Fruit fly (Drosophila melanogaster) whole organism, embryonic: ENCODE data around the gene Rab14.

Source experiments
- Ada2b ChIP-seq: fragments of 200-800 bp; sonication (Bioruptor generic); IDR thresholded peaks from 2 replicates; pipeline ENCODE4 v1.3.6; 2022; ENCODE audit warnings: missing biosample characterization, missing genetic modification characterization
- Bdp1 ChIP-seq: fragments of 200-800 bp; sonication (Bioruptor generic); optimal IDR thresholded peaks from 3 replicates; lab custom pipeline; 2016; ENCODE audit warnings: missing biosample characterization, missing genetic modification characterization
- CG10147 ChIP-seq: fragments of 200-800 bp; sonication (Bioruptor generic); optimal IDR thresholded peaks from 2 replicates; lab custom pipeline; 2019; ENCODE audit warnings: missing biosample characterization, mild to moderate bottlenecking, missing genetic modification characterization, moderate library complexity
- CG11504 ChIP-seq: fragments of 200-800 bp; sonication (Bioruptor generic); optimal IDR thresholded peaks from 3 replicates; lab custom pipeline; 2019; ENCODE audit warnings: missing biosample characterization, mild to moderate bottlenecking, missing genetic modification characterization, moderate library complexity
- CG1233 ChIP-seq: fragments of 200-800 bp; sonication (Bioruptor generic); optimal IDR thresholded peaks from 4 replicates; lab custom pipeline; 2018; ENCODE audit warnings: missing biosample characterization, mild to moderate bottlenecking, missing genetic modification characterization
- CG13123 ChIP-seq: fragments of 200-800 bp; sonication (Bioruptor generic); optimal IDR thresholded peaks from 2 replicates; lab custom pipeline; 2016; ENCODE audit warnings: missing biosample characterization, missing genetic modification characterization
- CG15011 ChIP-seq: fragments of 200-800 bp; sonication (Bioruptor generic); optimal IDR thresholded peaks from 3 replicates; lab custom pipeline; 2018; ENCODE audit warnings: missing biosample characterization, mild to moderate bottlenecking, missing genetic modification characterization
- CG1602 ChIP-seq: fragments of 200-800 bp; sonication (Bioruptor generic); optimal IDR thresholded peaks from 3 replicates; lab custom pipeline; 2016; ENCODE audit warnings: missing biosample characterization, missing genetic modification characterization
- CG18476 ChIP-seq: fragments of 200-800 bp; sonication (Bioruptor generic); optimal IDR thresholded peaks from 2 replicates; lab custom pipeline; 2016; ENCODE audit warnings: missing biosample characterization, mild to moderate bottlenecking, missing genetic modification characterization
- CG2889 ChIP-seq: fragments of 200-800 bp; sonication (Bioruptor generic); IDR thresholded peaks from 3 replicates; pipeline ENCODE4 v1.3.6; 2022; ENCODE audit warnings: missing biosample characterization, missing genetic modification characterization
- CG30431 ChIP-seq: fragments of 200-800 bp; sonication (Bioruptor generic); optimal IDR thresholded peaks from 2 replicates; lab custom pipeline; 2017; ENCODE audit warnings: missing biosample characterization, missing genetic modification characterization
- CG3281 ChIP-seq: fragments of 200-800 bp; sonication (Bioruptor generic); optimal IDR thresholded peaks from 3 replicates; lab custom pipeline; 2017; ENCODE audit warnings: missing biosample characterization, mild to moderate bottlenecking, missing genetic modification characterization
- CG4282 ChIP-seq: fragments of 200-800 bp; sonication (Bioruptor generic); optimal IDR thresholded peaks from 2 replicates; lab custom pipeline; 2016; ENCODE audit warnings: missing biosample characterization, missing genetic modification characterization
- CG4424 ChIP-seq: fragments of 200-800 bp; sonication (Bioruptor generic); optimal IDR thresholded peaks from 3 replicates; lab custom pipeline; 2016; ENCODE audit warnings: missing biosample characterization, missing genetic modification characterization
- CG4730 ChIP-seq: fragments of 200-800 bp; sonication (Bioruptor generic); IDR thresholded peaks from 2 replicates; pipeline ENCODE4 v1.3.6; 2022; ENCODE audit warnings: missing biosample characterization, missing genetic modification characterization
- CG6683 ChIP-seq: fragments of 200-800 bp; sonication (Bioruptor generic); optimal IDR thresholded peaks from 2 replicates; lab custom pipeline; 2017; ENCODE audit warnings: missing biosample characterization, mild to moderate bottlenecking, missing genetic modification characterization, missing genetic modification reagents
- CG6813 ChIP-seq: fragments of 200-800 bp; sonication (Bioruptor generic); optimal IDR thresholded peaks from 2 replicates; lab custom pipeline; 2017; ENCODE audit warnings: missing biosample characterization, missing genetic modification characterization, mild to moderate bottlenecking, moderate library complexity, missing genetic modification reagents
- CG8765 ChIP-seq: fragments of 200-800 bp; sonication (Bioruptor generic); IDR thresholded peaks from 2 replicates; pipeline ENCODE4 v1.3.6; 2022; ENCODE audit warnings: missing biosample characterization, missing genetic modification characterization
- CG9727 ChIP-seq: fragments of 200-800 bp; sonication (Bioruptor generic); optimal IDR thresholded peaks from 3 replicates; lab custom pipeline; 2017; ENCODE audit warnings: missing biosample characterization, mild to moderate bottlenecking, missing genetic modification characterization
- CG9797 ChIP-seq: fragments of 200-800 bp; sonication (Bioruptor generic); optimal IDR thresholded peaks from 3 replicates; lab custom pipeline; 2018; ENCODE audit warnings: missing biosample characterization, mild to moderate bottlenecking, missing genetic modification characterization
- Doc3 ChIP-seq: fragments of 200-800 bp; sonication (Bioruptor generic); IDR thresholded peaks from 3 replicates; pipeline ENCODE4 v1.3.6; 2022; ENCODE audit warnings: missing biosample characterization, missing genetic modification characterization; ENCODE audit not compliant: partially characterized antibody
- Eip74EF ChIP-seq, 2 experiments: fragments of 200-800 bp in 1 of 2; fragments of >200 bp in 1 of 2; sonication (Bioruptor generic) in 1 of 2; optimal IDR thresholded peaks; 2 replicates each; lab custom pipeline; 2017 to 2019; ENCODE audit warnings: missing biosample characterization in 2 of 2, missing genetic modification characterization in 2 of 2, mild to moderate bottlenecking in 1 of 2, moderate library complexity in 1 of 2
- Elba2 ChIP-seq: fragments of 200-800 bp; sonication (Bioruptor generic); optimal IDR thresholded peaks from 3 replicates; lab custom pipeline; 2016; ENCODE audit warnings: missing biosample characterization, missing genetic modification characterization
- HLH3B ChIP-seq: fragments of 200-800 bp; sonication (Bioruptor generic); IDR thresholded peaks from 2 replicates; pipeline ENCODE4 v1.3.6; 2022; ENCODE audit warnings: missing biosample characterization, missing genetic modification characterization
- Oaz ChIP-seq: fragments of 200-800 bp; sonication (Bioruptor generic); IDR thresholded peaks from 2 replicates; pipeline ENCODE4 v1.3.6; 2022; ENCODE audit warnings: missing biosample characterization, missing genetic modification characterization
- Ptx1 ChIP-seq: fragments of 200-800 bp; sonication (Bioruptor generic); IDR thresholded peaks from 2 replicates; pipeline ENCODE4 v1.3.6; 2022; ENCODE audit warnings: missing biosample characterization, missing genetic modification characterization
- Sin3A ChIP-seq: fragments of >200 bp; optimal IDR thresholded peaks from 2 replicates; lab custom pipeline; 2018
- Six4 ChIP-seq: fragments of 200-800 bp; sonication (Bioruptor generic); optimal IDR thresholded peaks from 2 replicates; lab custom pipeline; 2016; ENCODE audit warnings: missing biosample characterization, missing genetic modification characterization
- Taf1 ChIP-seq: fragments of 200-800 bp; sonication (Bioruptor generic); IDR thresholded peaks from 2 replicates; pipeline ENCODE4 v1.3.6; 2022; ENCODE audit warnings: missing biosample characterization, missing genetic modification characterization
- Vsx1 ChIP-seq: fragments of 200-800 bp; sonication (Bioruptor generic); optimal IDR thresholded peaks from 2 replicates; lab custom pipeline; 2017; ENCODE audit warnings: missing biosample characterization, mild to moderate bottlenecking, missing genetic modification characterization, missing genetic modification reagents
- bcd ChIP-seq: fragments of 200-800 bp; sonication (Bioruptor generic); optimal IDR thresholded peaks from 2 replicates; lab custom pipeline; 2017; ENCODE audit warnings: missing biosample characterization, mild to moderate bottlenecking, missing genetic modification characterization
- bowl ChIP-seq: fragments of 200-800 bp; sonication (Bioruptor generic); IDR thresholded peaks from 2 replicates; pipeline ENCODE4 v1.3.6; 2022; ENCODE audit warnings: missing biosample characterization, missing genetic modification characterization
- caup ChIP-seq: fragments of 200-800 bp; sonication (Bioruptor generic); optimal IDR thresholded peaks from 3 replicates; lab custom pipeline; 2017; ENCODE audit warnings: missing biosample characterization, mild to moderate bottlenecking, missing genetic modification characterization, moderate library complexity; ENCODE audit not compliant: severe bottlenecking
- chinmo ChIP-seq: fragments of 200-800 bp; sonication (Bioruptor generic); IDR thresholded peaks from 4 replicates; pipeline ENCODE4 v1.3.6; 2022; ENCODE audit warnings: missing biosample characterization, missing genetic modification characterization; ENCODE audit not compliant: partially characterized antibody
- croc ChIP-seq: fragments of 200-800 bp; sonication (Bioruptor generic); conservative IDR thresholded peaks from 3 replicates; pipeline ENCODE4 v1.3.6; 2022; ENCODE audit warnings: missing biosample characterization, missing genetic modification characterization
- cwo ChIP-seq: fragments of 200-800 bp; sonication (Bioruptor generic); optimal IDR thresholded peaks from 3 replicates; lab custom pipeline; 2017; ENCODE audit warnings: missing biosample characterization, missing genetic modification characterization, mild to moderate bottlenecking, moderate library complexity, missing genetic modification reagents
- dimm ChIP-seq: fragments of 200-800 bp; sonication (Bioruptor generic); IDR thresholded peaks from 2 replicates; pipeline ENCODE4 v1.3.6; 2022; ENCODE audit warnings: missing biosample characterization, missing genetic modification characterization
- dmrt11E ChIP-seq: fragments of 200-800 bp; sonication (Bioruptor generic); optimal IDR thresholded peaks from 3 replicates; lab custom pipeline; 2018; ENCODE audit warnings: missing biosample characterization, mild to moderate bottlenecking, missing genetic modification characterization, moderate library complexity
- grau ChIP-seq: fragments of 200-800 bp; optimal IDR thresholded peaks from 3 replicates; lab custom pipeline; 2019; ENCODE audit warnings: missing biosample characterization, mild to moderate bottlenecking, missing genetic modification characterization, moderate library complexity
- hkb ChIP-seq, 2 experiments: fragments of 200-800 bp in 1 of 2; fragments of >200 bp in 1 of 2; sonication (Bioruptor generic) in 1 of 2; IDR thresholded peaks in 1 of 2; optimal IDR thresholded peaks in 1 of 2; 2 replicates each; pipeline versions ENCODE4 v1.3.6 to Lab custom; 2017 to 2022; ENCODE audit warnings: missing biosample characterization in 1 of 2, missing genetic modification characterization in 1 of 2
- ind ChIP-seq: fragments of 200-800 bp; sonication (Bioruptor generic); optimal IDR thresholded peaks from 3 replicates; lab custom pipeline; 2016; ENCODE audit warnings: missing biosample characterization, missing genetic modification characterization
- jigr1 ChIP-seq: fragments of 200-800 bp; sonication (Bioruptor generic); IDR thresholded peaks from 3 replicates; pipeline ENCODE4 v1.3.6; 2022; ENCODE audit warnings: missing biosample characterization, missing genetic modification characterization
- knrl ChIP-seq: fragments of 200-800 bp; sonication (Bioruptor generic); IDR thresholded peaks from 3 replicates; pipeline ENCODE4 v1.3.6; 2022; ENCODE audit warnings: missing biosample characterization, missing genetic modification characterization; ENCODE audit not compliant: partially characterized antibody
- mirr ChIP-seq: fragments of 200-800 bp; sonication (Bioruptor generic); optimal IDR thresholded peaks from 3 replicates; lab custom pipeline; 2018; ENCODE audit warnings: missing biosample characterization, mild to moderate bottlenecking, missing genetic modification characterization
- nerfin-1 ChIP-seq: fragments of 200-800 bp; sonication (Bioruptor generic); optimal IDR thresholded peaks from 3 replicates; lab custom pipeline; 2019; ENCODE audit warnings: missing biosample characterization, mild to moderate bottlenecking, missing genetic modification characterization, moderate library complexity
- phol ChIP-seq: fragments of 200-800 bp; sonication (Bioruptor generic); optimal IDR thresholded peaks from 3 replicates; lab custom pipeline; 2018; ENCODE audit warnings: missing biosample characterization, mild to moderate bottlenecking, missing genetic modification characterization, moderate library complexity
- pita ChIP-seq: fragments of 200-800 bp; sonication (Bioruptor generic); optimal IDR thresholded peaks from 2 replicates; lab custom pipeline; 2017; ENCODE audit warnings: missing biosample characterization, mild to moderate bottlenecking, missing genetic modification characterization
- scrt ChIP-seq: fragments of 200-800 bp; sonication (Bioruptor generic); optimal IDR thresholded peaks from 2 replicates; lab custom pipeline; 2018; ENCODE audit warnings: missing biosample characterization, mild to moderate bottlenecking, missing genetic modification characterization, moderate library complexity
- sisA ChIP-seq: fragments of 200-800 bp; sonication (Bioruptor generic); IDR thresholded peaks from 2 replicates; pipeline ENCODE4 v1.3.6; 2022; ENCODE audit warnings: missing biosample characterization, missing genetic modification characterization
- tgo ChIP-seq: fragments of 200-800 bp; sonication (Bioruptor generic); IDR thresholded peaks from 3 replicates; pipeline ENCODE4 v1.3.6; 2022; ENCODE audit warnings: missing biosample characterization, missing genetic modification characterization

The Rab14 gene

dm6 chr2L:14367274-14367669, 12.3 kb downstream of the Rab14 start (continued):
- TF ChIP-seq Doc3 (GFP tag; lab: Robert Waterston, UW) (no peak), CG9727 (GFP tag; lab: Kevin White, UChicago) (peak; percentile 80), CG8765 (GFP tag; lab: Robert Waterston, UW) (no peak), dimm (GFP tag; lab: Robert Waterston, UW) (no peak), cwo (GFP tag; lab: Kevin White, UChicago) (peak; percentile 48), CG10147 (GFP tag; lab: Kevin White, UChicago) (peak; percentile 24), Six4 (GFP tag; lab: Kevin White, UChicago) (peak; percentile 22), Ada2b (GFP tag; lab: Robert Waterston, UW) (peak; percentile 50), scrt (GFP tag; lab: Kevin White, UChicago) (peak; percentile 23), CG11504 (peak; percentile 50), Taf1 (GFP tag; lab: Robert Waterston, UW) (no peak), tgo (0 out of 3 replicates have a peak, but pooled peaks have one; percentile 23), CG1233 (GFP tag; lab: Kevin White, UChicago) (peak; percentile 23), sisA (0 out of 2 replicates have a peak, but pooled peaks have one; percentile 19), phol (peak; percentile 77), knrl (GFP tag; lab: Robert Waterston, UW) (no peak), CG30431 (peak; percentile 33), HLH3B (GFP tag; lab: Robert Waterston, UW) (peak; percentile 30; the same call in 1 of the 2 replicates), Elba2 (GFP tag; lab: Kevin White, UChicago) (no peak), caup (GFP tag; lab: Kevin White, UChicago) (peak; percentile 8), ind (peak; percentile 33), Bdp1 (GFP tag; lab: Kevin White, UChicago) (no peak), jigr1 (GFP tag; lab: Robert Waterston, UW) (0 out of 3 replicates have a peak, but pooled peaks have one; percentile 29), croc (GFP tag; lab: Robert Waterston, UW) (peak; percentile 18; the same call in 1 of the 3 replicates), chinmo (no peak), bcd (GFP tag; lab: Kevin White, UChicago) (peak; percentile 29), Ptx1 (GFP tag; lab: Robert Waterston, UW) (peak; percentile 34; the same call in 1 of the 2 replicates), hkb (optimal IDR thresholded peaks at IDR 0.05; lab: Kevin White, UChicago) (no peak), hkb (GFP tag; IDR thresholded peaks at IDR 0.05; lab: Robert Waterston, UW) (peak; percentile 63), CG4282 (GFP tag; lab: Kevin White, UChicago) (no peak), CG6813 (GFP tag; lab: Kevin White, UChicago) (peak; percentile 36), CG6683 (GFP tag; lab: Kevin White, UChicago) (peak; percentile 12), bowl (GFP tag; lab: Robert Waterston, UW) (no peak), CG4424 (GFP tag; lab: Kevin White, UChicago) (peak; percentile 44), CG2889 (GFP tag; lab: Robert Waterston, UW) (no peak), dmrt11E (peak; percentile 28), Vsx1 (GFP tag; lab: Kevin White, UChicago) (no peak), CG9797 (GFP tag; lab: Kevin White, UChicago) (no peak), Sin3A (lab: Kevin White, UChicago) (no peak), mirr (no peak), CG3281 (peak; percentile 47), CG1602 (GFP tag; lab: Kevin White, UChicago) (no peak), CG13123 (GFP tag; lab: Kevin White, UChicago) (no peak), pita (GFP tag; lab: Kevin White, UChicago) (no peak), CG18476 (GFP tag; lab: Kevin White, UChicago) (peak; percentile 0), CG15011 (GFP tag; lab: Kevin White, UChicago) (peak; percentile 20), nerfin-1 (tag; lab: Kevin White, UChicago) (peak; percentile 42), CG4730 (GFP tag; lab: Robert Waterston, UW) (0 out of 2 replicates have a peak, but pooled peaks have one; percentile 7), grau (peak; percentile 23), Oaz (GFP tag; lab: Robert Waterston, UW) (no peak), Eip74EF (GFP tag; optimal IDR thresholded peaks at IDR 0.05; lab: Kevin White, UChicago) (peak in 1 of 2 experiments; percentile 59)
